Fruit fly (Drosophila melanogaster) whole organism, embryonic: Measurements from ENCODE around the gene Coa8.

ENCODE experiments used
- CG11085 ChIP-seq: fragments of 200-800 bp; sonication (Bioruptor generic); IDR thresholded peaks from 2 replicates; pipeline ENCODE4 v1.3.6; 2022; ENCODE audit warnings: missing biosample characterization, missing genetic modification characterization
- CG12299 ChIP-seq: fragments of 200-800 bp; sonication (Bioruptor generic); optimal IDR thresholded peaks from 2 replicates; lab custom pipeline; 2018; ENCODE audit warnings: missing biosample characterization, mild to moderate bottlenecking, missing genetic modification characterization
- CG12744 ChIP-seq: fragments of 200-800 bp; sonication (Bioruptor generic); optimal IDR thresholded peaks from 2 replicates; lab custom pipeline; 2016; ENCODE audit warnings: missing biosample characterization, missing genetic modification characterization
- CG14050 ChIP-seq: fragments of 200-800 bp; sonication (Bioruptor generic); IDR thresholded peaks from 3 replicates; pipeline ENCODE4 v1.3.6; 2022; ENCODE audit warnings: missing biosample characterization, missing genetic modification characterization
- CG14710 ChIP-seq: fragments of 200-800 bp; sonication (Bioruptor generic); optimal IDR thresholded peaks from 3 replicates; lab custom pipeline; 2019; ENCODE audit warnings: missing biosample characterization, mild to moderate bottlenecking, missing genetic modification characterization, moderate library complexity
- CG16779 ChIP-seq: fragments of 200-800 bp; sonication (Bioruptor generic); IDR thresholded peaks from 2 replicates; pipeline ENCODE4 v1.3.6; 2022; ENCODE audit warnings: missing biosample characterization, missing genetic modification characterization
- CG16813 ChIP-seq: fragments of 200-800 bp; sonication (Bioruptor generic); IDR thresholded peaks from 3 replicates; pipeline ENCODE4 v1.3.6; 2022; ENCODE audit warnings: missing biosample characterization, missing genetic modification characterization; ENCODE audit not compliant: partially characterized antibody
- CG17186 ChIP-seq: fragments of 200-800 bp; sonication (Bioruptor generic); optimal IDR thresholded peaks from 3 replicates; lab custom pipeline; 2017; ENCODE audit warnings: missing biosample characterization, missing genetic modification reagents, missing genetic modification characterization
- CG18476 ChIP-seq: fragments of 200-800 bp; sonication (Bioruptor generic); optimal IDR thresholded peaks from 2 replicates; lab custom pipeline; 2016; ENCODE audit warnings: missing biosample characterization, mild to moderate bottlenecking, missing genetic modification characterization
- CG2120 ChIP-seq: fragments of 200-800 bp; sonication (Bioruptor generic); optimal IDR thresholded peaks from 3 replicates; lab custom pipeline; 2016; ENCODE audit warnings: missing biosample characterization, missing genetic modification characterization
- CG2875 ChIP-seq: fragments of 200-800 bp; sonication (Bioruptor generic); optimal IDR thresholded peaks from 2 replicates; lab custom pipeline; 2017; ENCODE audit warnings: missing biosample characterization, mild to moderate bottlenecking, missing genetic modification characterization, missing genetic modification reagents
- CG30431 ChIP-seq: fragments of 200-800 bp; sonication (Bioruptor generic); optimal IDR thresholded peaks from 2 replicates; lab custom pipeline; 2017; ENCODE audit warnings: missing biosample characterization, missing genetic modification characterization
- CG4617 ChIP-seq: fragments of 200-800 bp; sonication (Bioruptor generic); optimal IDR thresholded peaks from 3 replicates; lab custom pipeline; 2016; ENCODE audit warnings: missing biosample characterization, missing genetic modification characterization, borderline replicate concordance
- CG6254 ChIP-seq: fragments of 200-800 bp; sonication (Bioruptor generic); optimal IDR thresholded peaks from 3 replicates; lab custom pipeline; 2017; ENCODE audit warnings: mild to moderate bottlenecking, missing biosample characterization, missing genetic modification reagents, missing genetic modification characterization
- CG6765 ChIP-seq: fragments of 200-800 bp; sonication (Bioruptor generic); optimal IDR thresholded peaks from 3 replicates; lab custom pipeline; 2017; ENCODE audit warnings: missing biosample characterization, mild to moderate bottlenecking, missing genetic modification characterization
- CG7963 ChIP-seq: fragments of 200-800 bp; sonication (Bioruptor generic); IDR thresholded peaks from 3 replicates; pipeline ENCODE4 v1.3.6; 2022; ENCODE audit warnings: missing biosample characterization, missing genetic modification characterization; ENCODE audit not compliant: partially characterized antibody
- CG8290 ChIP-seq, 3 experiments: fragments of 200-800 bp; sonication (Bioruptor generic); optimal IDR thresholded peaks; 2 replicates each; lab custom pipeline; 2016 to 2019; ENCODE audit warnings: missing biosample characterization in 3 of 3, missing genetic modification characterization in 3 of 3, mild to moderate bottlenecking in 2 of 3, moderate library complexity in 1 of 3
- CG9727 ChIP-seq: fragments of 200-800 bp; sonication (Bioruptor generic); optimal IDR thresholded peaks from 3 replicates; lab custom pipeline; 2017; ENCODE audit warnings: missing biosample characterization, mild to moderate bottlenecking, missing genetic modification characterization
- Camta ChIP-seq: fragments of 200-800 bp; sonication (Bioruptor generic); optimal IDR thresholded peaks from 2 replicates; lab custom pipeline; 2016; ENCODE audit warnings: missing biosample characterization, missing genetic modification characterization
- D19A ChIP-seq: fragments of 200-800 bp; optimal IDR thresholded peaks from 3 replicates; lab custom pipeline; 2019; ENCODE audit warnings: missing biosample characterization, mild to moderate bottlenecking, missing genetic modification characterization, moderate library complexity
- Dip3 ChIP-seq: fragments of 200-800 bp; sonication (Bioruptor generic); optimal IDR thresholded peaks from 3 replicates; lab custom pipeline; 2016; ENCODE audit warnings: missing biosample characterization, missing genetic modification characterization
- E2f1 ChIP-seq: fragments of 200-800 bp; sonication (Bioruptor generic); IDR thresholded peaks from 2 replicates; pipeline ENCODE4 v1.3.6; 2022; ENCODE audit warnings: missing biosample characterization, missing genetic modification characterization
- Fer3 ChIP-seq: fragments of 200-800 bp; sonication (Bioruptor generic); optimal IDR thresholded peaks from 2 replicates; lab custom pipeline; 2018; ENCODE audit warnings: missing biosample characterization, mild to moderate bottlenecking, missing genetic modification characterization, moderate library complexity
- Gug ChIP-seq: fragments of 200-800 bp; sonication (Bioruptor generic); IDR thresholded peaks from 4 replicates; pipeline ENCODE4 v1.3.6; 2022; ENCODE audit warnings: missing biosample characterization, missing genetic modification characterization
- HmgZ ChIP-seq: fragments of 200-800 bp; sonication (Bioruptor generic); optimal IDR thresholded peaks from 2 replicates; lab custom pipeline; 2018; ENCODE audit warnings: missing biosample characterization, mild to moderate bottlenecking, missing genetic modification characterization
- Jarid2 ChIP-seq: fragments of 200-800 bp; sonication (Bioruptor generic); optimal IDR thresholded peaks from 3 replicates; lab custom pipeline; 2017; ENCODE audit warnings: mild to moderate bottlenecking, missing biosample characterization, missing genetic modification reagents, missing genetic modification characterization
- Max ChIP-seq: fragments of 200-800 bp; sonication (Bioruptor generic); optimal IDR thresholded peaks from 2 replicates; lab custom pipeline; 2016; ENCODE audit warnings: missing biosample characterization, mild to moderate bottlenecking, missing genetic modification characterization
- Ravus ChIP-seq: fragments of 200-800 bp; sonication (Bioruptor generic); IDR thresholded peaks from 2 replicates; pipeline ENCODE4 v1.3.6; 2022; ENCODE audit warnings: missing biosample characterization, missing genetic modification characterization
- Sox102F ChIP-seq: fragments of 200-800 bp; sonication (Bioruptor generic); optimal IDR thresholded peaks from 2 replicates; lab custom pipeline; 2018; ENCODE audit warnings: missing biosample characterization, mild to moderate bottlenecking, missing genetic modification characterization, moderate library complexity
- TFAM ChIP-seq: fragments of 200-800 bp; sonication (Bioruptor generic); optimal IDR thresholded peaks from 2 replicates; lab custom pipeline; 2017; ENCODE audit warnings: missing biosample characterization, missing genetic modification characterization, inconsistent platforms
- ac ChIP-seq: fragments of 200-800 bp; sonication (Bioruptor generic); optimal IDR thresholded peaks from 3 replicates; lab custom pipeline; 2017; ENCODE audit warnings: missing biosample characterization, mild to moderate bottlenecking, missing genetic modification characterization
- amos ChIP-seq: fragments of 200-800 bp; sonication (Bioruptor generic); IDR thresholded peaks from 2 replicates; pipeline ENCODE4 v1.3.6; 2022; ENCODE audit warnings: missing biosample characterization, missing genetic modification characterization; ENCODE audit not compliant: partially characterized antibody
- ato ChIP-seq: fragments of 200-800 bp; sonication (Bioruptor generic); IDR thresholded peaks from 2 replicates; pipeline ENCODE4 v1.3.6; 2022; ENCODE audit warnings: missing biosample characterization, missing genetic modification characterization; ENCODE audit not compliant: partially characterized antibody
- chm ChIP-seq: fragments of 200-800 bp; sonication (Bioruptor generic); IDR thresholded peaks from 2 replicates; pipeline ENCODE4 v1.3.6; 2022; ENCODE audit warnings: missing biosample characterization, missing genetic modification characterization
- chn ChIP-seq: fragments of 200-800 bp; sonication (Bioruptor generic); optimal IDR thresholded peaks from 2 replicates; lab custom pipeline; 2016; ENCODE audit warnings: missing biosample characterization, missing genetic modification characterization
- crp ChIP-seq, 2 experiments: fragments of 200-800 bp; sonication (Bioruptor generic); optimal IDR thresholded peaks; 2 replicates in 1 of 2; 3 replicates in 1 of 2; lab custom pipeline; 2017; ENCODE audit warnings: missing biosample characterization in 2 of 2, missing genetic modification characterization in 2 of 2, mild to moderate bottlenecking in 1 of 2, moderate library complexity in 1 of 2
- dan ChIP-seq: fragments of 200-800 bp; sonication (Bioruptor generic); IDR thresholded peaks from 2 replicates; pipeline ENCODE4 v1.3.6; 2022; ENCODE audit warnings: missing biosample characterization, missing genetic modification characterization
- danr ChIP-seq: fragments of 200-800 bp; sonication (Bioruptor generic); IDR thresholded peaks from 2 replicates; pipeline ENCODE4 v1.3.6; 2022; ENCODE audit warnings: missing biosample characterization, missing genetic modification characterization
- dati ChIP-seq: fragments of 200-800 bp; sonication (Bioruptor generic); IDR thresholded peaks from 2 replicates; pipeline ENCODE4 v1.3.6; 2022; ENCODE audit warnings: missing biosample characterization, missing genetic modification characterization
- fd64A ChIP-seq: fragments of 200-800 bp; sonication (Bioruptor generic); optimal IDR thresholded peaks from 3 replicates; lab custom pipeline; 2018; ENCODE audit warnings: missing biosample characterization, mild to moderate bottlenecking, missing genetic modification characterization
- ftz-f1 ChIP-seq: fragments of 200-800 bp; sonication (Bioruptor generic); optimal IDR thresholded peaks from 2 replicates; lab custom pipeline; 2016; ENCODE audit warnings: missing biosample characterization, missing genetic modification characterization
- fu2 ChIP-seq: fragments of 200-800 bp; sonication (Bioruptor generic); optimal IDR thresholded peaks from 2 replicates; lab custom pipeline; 2016; ENCODE audit warnings: missing biosample characterization, missing genetic modification characterization
- kah ChIP-seq: fragments of 200-800 bp; sonication (Bioruptor generic); optimal IDR thresholded peaks from 2 replicates; lab custom pipeline; 2018; ENCODE audit warnings: missing biosample characterization, mild to moderate bottlenecking, missing genetic modification characterization
- org-1 ChIP-seq: fragments of 200-800 bp; sonication (Bioruptor generic); optimal IDR thresholded peaks from 2 replicates; lab custom pipeline; 2017; ENCODE audit warnings: missing biosample characterization, missing genetic modification characterization
- prd ChIP-seq, 3 experiments: fragments of >200 bp in 2 of 3; fragments of 200-800 bp in 1 of 3; sonication (Bioruptor generic) in 1 of 3; optimal IDR thresholded peaks in 2 of 3; IDR thresholded peaks in 1 of 3; 2 replicates in 2 of 3; 3 replicates in 1 of 3; pipeline versions ENCODE4 v1.3.6 to Lab custom; 2017 to 2022; ENCODE audit warnings: missing biosample characterization in 1 of 3, missing genetic modification characterization in 1 of 3
- sc ChIP-seq, 3 experiments: fragments of >200 bp in 2 of 3; fragments of 200-800 bp in 1 of 3; sonication (Bioruptor generic) in 1 of 3; optimal IDR thresholded peaks; 2 replicates in 2 of 3; 3 replicates in 1 of 3; lab custom pipeline; 2017; ENCODE audit warnings: mild to moderate bottlenecking in 1 of 3, missing biosample characterization in 1 of 3, missing genetic modification characterization in 1 of 3, missing genetic modification reagents in 1 of 3
- scrt ChIP-seq: fragments of 200-800 bp; sonication (Bioruptor generic); optimal IDR thresholded peaks from 2 replicates; lab custom pipeline; 2018; ENCODE audit warnings: missing biosample characterization, mild to moderate bottlenecking, missing genetic modification characterization, moderate library complexity
- slbo ChIP-seq: fragments of 200-800 bp; sonication (Bioruptor generic); IDR thresholded peaks from 2 replicates; pipeline ENCODE4 v1.3.6; 2022; ENCODE audit warnings: missing biosample characterization, missing genetic modification characterization
- twi ChIP-seq: fragments of 200-800 bp; optimal IDR thresholded peaks from 2 replicates; lab custom pipeline; 2019; ENCODE audit warnings: missing biosample characterization, mild to moderate bottlenecking, missing genetic modification characterization, moderate library complexity

Coa8 gene

dm6 chrX:1848624-1849198 lies 31.4 kb upstream of the Coa8 start (continued):
- TF ChIP-seq CG6254 (GFP tag; lab: Kevin White, UChicago): no peak
- no peak for TF ChIP-seq CG12744 (GFP tag; lab: Kevin White, UChicago)
- no peak for TF ChIP-seq CG8290 (GFP tag; optimal IDR thresholded peaks at IDR 0.05; lab: Kevin White, UChicago)
- no peak for TF ChIP-seq CG8290 (tag; optimal IDR thresholded peaks at IDR 0.05; lab: Kevin White, UChicago)
- TF ChIP-seq Jarid2: no peak
- TF ChIP-seq CG14050: no peak
- no peak for TF ChIP-seq CG16779 (GFP tag; lab: Robert Waterston, UW)
- no peak for TF ChIP-seq Dip3
- TF ChIP-seq CG14710 (tag; lab: Kevin White, UChicago): no peak
- TF ChIP-seq CG9727 (GFP tag; lab: Kevin White, UChicago): no peak
- no peak for TF ChIP-seq Camta (GFP tag; lab: Kevin White, UChicago)
- no peak for TF ChIP-seq crp (GFP tag; optimal IDR thresholded peaks at IDR 0.05; lab: Kevin White, UChicago)
- TF ChIP-seq twi (tag; lab: Kevin White, UChicago): peak; percentile 69
- TF ChIP-seq CG30431 (GFP tag; lab: Kevin White, UChicago): no peak
- TF ChIP-seq fu2 (GFP tag; lab: Kevin White, UChicago): no peak
- TF ChIP-seq CG18476 (GFP tag; lab: Kevin White, UChicago): no peak
- no peak for TF ChIP-seq chm (GFP tag; lab: Robert Waterston, UW)
- TF ChIP-seq CG2120 (GFP tag; lab: Kevin White, UChicago): peak; percentile 23
- TF ChIP-seq TFAM (GFP tag; lab: Kevin White, UChicago): no peak
- TF ChIP-seq Sox102F: no peak
- no peak for TF ChIP-seq sc (optimal IDR thresholded peaks at IDR 0.05; lab: Kevin White, UChicago)
- TF ChIP-seq sc (GFP tag; optimal IDR thresholded peaks at IDR 0.05; lab: Kevin White, UChicago): no peak
- TF ChIP-seq ato (GFP tag; lab: Robert Waterston, UW): no peak
- TF ChIP-seq HmgZ (tag; lab: Kevin White, UChicago): no peak
- TF ChIP-seq chn (GFP tag; lab: Kevin White, UChicago): no peak
- no peak for TF ChIP-seq scrt
- no peak for TF ChIP-seq kah (GFP tag; lab: Kevin White, UChicago)
- TF ChIP-seq fd64A (GFP tag; lab: Kevin White, UChicago): no peak
- no peak for TF ChIP-seq Gug (GFP tag; lab: Robert Waterston, UW)
- TF ChIP-seq Fer3 (tag; lab: Kevin White, UChicago): no peak
- peak; percentile 17 for TF ChIP-seq ftz-f1 (GFP tag; lab: Kevin White, UChicago)
- TF ChIP-seq, all 482 proteins: peak for 21

dm6 chrX:1849914-1850313 lies 30.2 kb upstream of the Coa8 start:
- TF ChIP-seq CG4617 (peak; percentile 17), CG11085 (GFP tag; lab: Robert Waterston, UW) (no peak; the same call in 1 of the 2 replicates), prd (optimal IDR thresholded peaks at IDR 0.05; lab: Kevin White, UChicago) (no peak), prd (GFP tag; IDR thresholded peaks at IDR 0.05; lab: Robert Waterston, UW) (peak; percentile 81), CG16813 (GFP tag; lab: Robert Waterston, UW) (no peak), Max (GFP tag; lab: Kevin White, UChicago) (peak; percentile 86), E2f1 (GFP tag; lab: Robert Waterston, UW) (peak; percentile 73), dan (GFP tag; lab: Robert Waterston, UW) (no peak), CG7963 (no peak), dati (GFP tag; lab: Robert Waterston, UW) (no peak), Ravus (GFP tag; lab: Robert Waterston, UW) (peak; percentile 39; the same call in 1 of the 2 replicates), slbo (GFP tag; lab: Robert Waterston, UW) (peak; percentile 90), danr (GFP tag; lab: Robert Waterston, UW) (no peak), ac (GFP tag; lab: Kevin White, UChicago) (peak; percentile 6), CG12299 (tag; lab: Kevin White, UChicago) (peak; percentile 83), CG17186 (GFP tag; lab: Kevin White, UChicago) (no peak), amos (GFP tag; lab: Robert Waterston, UW) (no peak), CG6765 (peak; percentile 89), scrt (peak; percentile 90), org-1 (GFP tag; lab: Kevin White, UChicago) (peak; percentile 85), D19A (peak; percentile 81), CG2875 (GFP tag; lab: Kevin White, UChicago) (peak; percentile 25)
